Fruit fly (Drosophila melanogaster): ENCODE measurements around the gene CG46303.

Gene CG46303

dm6 chr3R:5821750-5822149, at the start of gene CG46303:
Gene CG46303 (plus strand): TSS chr3R:5821972.
- TF ChIP-seq noc (tag; optimal IDR thresholded peaks at IDR 0.05), result peak; percentile 56

dm6 chr3R:5772433-5772832, 49.3 kb upstream of the CG46303 start:
- TF ChIP-seq noc (tag; optimal IDR thresholded peaks at IDR 0.05), result no peak

dm6 chr3R:5778731-5779593, 42.8 kb upstream of the CG46303 start, which contains the start of gene jagn:
Gene jagn (plus strand): TSS chr3R:5779315.
- TF ChIP-seq noc (tag; optimal IDR thresholded peaks at IDR 0.05), result no peak

dm6 chr3R:5780976-5781375, 40.8 kb upstream of the CG46303 start, which contains the start of gene CG2082:
Gene CG2082 (minus strand): TSS chr3R:5781076.
- no peak for TF ChIP-seq noc (tag; optimal IDR thresholded peaks at IDR 0.05)

- no peak for TF ChIP-seq noc (tag; optimal IDR thresholded peaks at IDR 0.05)
Measured at dm6 chr3R:5781462-5781861, 40.3 kb upstream of the CG46303 start, which contains the start of gene kat-60L1. Gene kat-60L1 (plus strand): TSS chr3R:5781762.

- peak; percentile 88 for TF ChIP-seq noc (tag; optimal IDR thresholded peaks at IDR 0.05)
Measured at dm6 chr3R:5789025-5789953, 32.5 kb upstream of the CG46303 start, which contains the start of the genes Hat1 and Rpn5. Gene Hat1 (minus strand): TSS chr3R:5789384. Gene Rpn5 (plus strand): TSS chr3R:5789493.

- TF ChIP-seq noc (tag; optimal IDR thresholded peaks at IDR 0.05), result peak; percentile 99
Measured at dm6 chr3R:5791497-5791896, 30.3 kb upstream of the CG46303 start, which contains the start of gene Hpf1. Gene Hpf1 (plus strand): TSS chr3R:5791879.

dm6 chr3R:5794267-5795089, 27.3 kb upstream of the CG46303 start, which contains the start of the genes PSMG1 and CG10979:
Gene PSMG1 (minus strand): TSS chr3R:5794317.
Gene CG10979 (plus strand): TSS chr3R:5794705.
- no peak for TF ChIP-seq noc (tag; optimal IDR thresholded peaks at IDR 0.05)

dm6 chr3R:5797709-5798108, 24.1 kb upstream of the CG46303 start:
- TF ChIP-seq noc (tag; optimal IDR thresholded peaks at IDR 0.05), result no peak

- TF ChIP-seq noc (tag; optimal IDR thresholded peaks at IDR 0.05), result no peak
Measured at dm6 chr3R:5801703-5802436, 19.9 kb upstream of the CG46303 start, which contains the start of gene CG11000. Gene CG11000 (plus strand): TSS chr3R:5802328.

- TF ChIP-seq noc (tag; optimal IDR thresholded peaks at IDR 0.05), result no peak
Measured at dm6 chr3R:5813157-5813659, 8.6 kb upstream of the CG46303 start, which contains the start of gene CG42675. Gene CG42675 (plus strand): TSS chr3R:5813609.

dm6 chr3R:5821243-5821642, 529 bp upstream of the CG46303 start, which contains the start of gene Hpr1:
Gene Hpr1 (minus strand): TSS chr3R:5821440.
- TF ChIP-seq noc (tag; optimal IDR thresholded peaks at IDR 0.05), result no peak

- TF ChIP-seq noc (tag; optimal IDR thresholded peaks at IDR 0.05), result peak; percentile 53
Measured at dm6 chr3R:5824456-5824855, 2.7 kb downstream of the CG46303 start, which contains the start of the genes Sec20 and dgrn. Gene Sec20 (minus strand): TSS chr3R:5824532. Gene dgrn (plus strand): TSS chr3R:5824615.

dm6 chr3R:5829762-5830161, 8.0 kb downstream of the CG46303 start, which contains the start of gene glob3:
Gene glob3 (plus strand): TSS chr3R:5830062.
- no peak for TF ChIP-seq noc (tag; optimal IDR thresholded peaks at IDR 0.05)
